Fruit fly (Drosophila melanogaster) whole organism, embryonic: ENCODE results near the gene CG15529.

ENCODE experiments used
- CG10147 ChIP-seq: fragments of 200-800 bp; sonication (Bioruptor generic); optimal IDR thresholded peaks from 2 replicates; lab custom pipeline; 2019; ENCODE audit warnings: missing biosample characterization, mild to moderate bottlenecking, missing genetic modification characterization, moderate library complexity
- CG10209 ChIP-seq: fragments of 200-800 bp; sonication (Bioruptor generic); optimal IDR thresholded peaks from 3 replicates; lab custom pipeline; 2017; ENCODE audit warnings: missing biosample characterization, mild to moderate bottlenecking, missing genetic modification characterization, missing genetic modification reagents
- CG10274 ChIP-seq: fragments of 200-800 bp; sonication (Bioruptor generic); optimal IDR thresholded peaks from 3 replicates; lab custom pipeline; 2017; ENCODE audit warnings: missing biosample characterization, mild to moderate bottlenecking, missing genetic modification characterization
- CG10431 ChIP-seq: fragments of 200-800 bp; sonication (Bioruptor generic); optimal IDR thresholded peaks from 3 replicates; lab custom pipeline; 2018; ENCODE audit warnings: missing biosample characterization, mild to moderate bottlenecking, missing genetic modification characterization
- CG11247 ChIP-seq: fragments of 200-800 bp; sonication (Bioruptor generic); IDR thresholded peaks from 2 replicates; pipeline ENCODE4 v1.3.6; 2022; ENCODE audit warnings: missing biosample characterization, missing genetic modification characterization
- CG1233 ChIP-seq: fragments of 200-800 bp; sonication (Bioruptor generic); optimal IDR thresholded peaks from 4 replicates; lab custom pipeline; 2018; ENCODE audit warnings: missing biosample characterization, mild to moderate bottlenecking, missing genetic modification characterization
- CG14965 ChIP-seq: fragments of 200-800 bp; sonication (Bioruptor generic); optimal IDR thresholded peaks from 2 replicates; lab custom pipeline; 2016; ENCODE audit warnings: missing biosample characterization, missing genetic modification characterization, borderline replicate concordance
- CG15073 ChIP-seq: fragments of 200-800 bp; sonication (Bioruptor generic); optimal IDR thresholded peaks from 2 replicates; lab custom pipeline; 2016; ENCODE audit warnings: missing biosample characterization, missing genetic modification characterization
- CG16863 ChIP-seq: fragments of 200-800 bp; sonication (Bioruptor generic); optimal IDR thresholded peaks from 3 replicates; lab custom pipeline; 2016; ENCODE audit warnings: missing biosample characterization, missing genetic modification characterization
- CG17186 ChIP-seq: fragments of 200-800 bp; sonication (Bioruptor generic); optimal IDR thresholded peaks from 3 replicates; lab custom pipeline; 2017; ENCODE audit warnings: missing biosample characterization, missing genetic modification reagents, missing genetic modification characterization
- CG17361 ChIP-seq: fragments of 200-800 bp; sonication (Bioruptor generic); IDR thresholded peaks from 3 replicates; pipeline ENCODE4 v1.3.6; 2022; ENCODE audit warnings: missing biosample characterization, missing genetic modification characterization
- CG1792 ChIP-seq: fragments of 200-800 bp; sonication (Bioruptor generic); optimal IDR thresholded peaks from 2 replicates; lab custom pipeline; 2016; ENCODE audit warnings: missing biosample characterization, missing genetic modification characterization
- CG18476 ChIP-seq: fragments of 200-800 bp; sonication (Bioruptor generic); optimal IDR thresholded peaks from 2 replicates; lab custom pipeline; 2016; ENCODE audit warnings: missing biosample characterization, mild to moderate bottlenecking, missing genetic modification characterization
- CG33213 ChIP-seq: fragments of 200-800 bp; sonication (Bioruptor generic); optimal IDR thresholded peaks from 3 replicates; lab custom pipeline; 2016; ENCODE audit warnings: missing biosample characterization, missing genetic modification characterization
- CG3995 ChIP-seq: fragments of 200-800 bp; sonication (Bioruptor generic); optimal IDR thresholded peaks from 3 replicates; lab custom pipeline; 2016; ENCODE audit warnings: missing biosample characterization, missing genetic modification characterization
- CG42726 ChIP-seq: fragments of 200-800 bp; sonication (Bioruptor generic); IDR thresholded peaks from 2 replicates; pipeline ENCODE4 v1.3.6; 2022; ENCODE audit warnings: missing biosample characterization, missing genetic modification characterization; ENCODE audit not compliant: partially characterized antibody
- CG4424 ChIP-seq: fragments of 200-800 bp; sonication (Bioruptor generic); optimal IDR thresholded peaks from 3 replicates; lab custom pipeline; 2016; ENCODE audit warnings: missing biosample characterization, missing genetic modification characterization
- CG4820 ChIP-seq: fragments of 200-800 bp; sonication (Bioruptor generic); optimal IDR thresholded peaks from 3 replicates; lab custom pipeline; 2016; ENCODE audit warnings: missing biosample characterization, missing genetic modification characterization
- CG6854 ChIP-seq: fragments of 200-800 bp; sonication (Bioruptor generic); optimal IDR thresholded peaks from 3 replicates; lab custom pipeline; 2017; ENCODE audit warnings: missing biosample characterization, mild to moderate bottlenecking, missing genetic modification characterization
- CG7372 ChIP-seq: fragments of 200-800 bp; sonication (Bioruptor generic); IDR thresholded peaks from 2 replicates; pipeline ENCODE4 v1.3.6; 2022; ENCODE audit warnings: missing biosample characterization, missing genetic modification characterization
- CG7839 ChIP-seq: fragments of 200-800 bp; sonication (Bioruptor generic); optimal IDR thresholded peaks from 3 replicates; lab custom pipeline; 2018; ENCODE audit warnings: missing biosample characterization, mild to moderate bottlenecking, missing genetic modification characterization, moderate library complexity
- CG9215 ChIP-seq: fragments of 200-800 bp; sonication (Bioruptor generic); IDR thresholded peaks from 2 replicates; pipeline ENCODE4 v1.3.6; 2022; ENCODE audit warnings: missing biosample characterization, missing genetic modification characterization
- Hr39 ChIP-seq: fragments of >200 bp; optimal IDR thresholded peaks from 2 replicates; lab custom pipeline; 2017
- Hr51 ChIP-seq, 2 experiments: fragments of 200-800 bp; sonication (Bioruptor generic); optimal IDR thresholded peaks; 2 replicates in 1 of 2; 3 replicates in 1 of 2; lab custom pipeline; 2016 to 2018; ENCODE audit warnings: missing biosample characterization in 2 of 2, missing genetic modification characterization in 2 of 2, mild to moderate bottlenecking in 1 of 2, moderate library complexity in 1 of 2
- Jarid2 ChIP-seq: fragments of 200-800 bp; sonication (Bioruptor generic); optimal IDR thresholded peaks from 3 replicates; lab custom pipeline; 2017; ENCODE audit warnings: mild to moderate bottlenecking, missing biosample characterization, missing genetic modification reagents, missing genetic modification characterization
- Med ChIP-seq: fragments of 200-800 bp; sonication (Bioruptor generic); peaks from one replicate; lab custom pipeline; 2016; ENCODE audit warnings: missing biosample characterization, missing genetic modification characterization, mild to moderate bottlenecking, inconsistent platforms, moderate library complexity
- NC2β ChIP-seq: fragments of 200-800 bp; sonication (Bioruptor generic); optimal IDR thresholded peaks from 2 replicates; lab custom pipeline; 2016; ENCODE audit warnings: missing biosample characterization, missing genetic modification characterization
- NFAT ChIP-seq: fragments of 200-800 bp; sonication (Bioruptor generic); IDR thresholded peaks from 2 replicates; pipeline ENCODE4 v1.3.6; 2022; ENCODE audit warnings: missing biosample characterization, missing genetic modification characterization
- Nf-YA ChIP-seq: fragments of 200-800 bp; sonication (Bioruptor generic); IDR thresholded peaks from 2 replicates; pipeline ENCODE4 v1.3.6; 2022; ENCODE audit warnings: missing biosample characterization, missing genetic modification characterization
- Pdp1 ChIP-seq, 2 experiments: fragments of 200-800 bp; sonication (Bioruptor generic); optimal IDR thresholded peaks; 3 replicates each; lab custom pipeline; 2016; ENCODE audit warnings: missing biosample characterization in 2 of 2, missing genetic modification characterization in 2 of 2, mild to moderate bottlenecking in 1 of 2, moderate library complexity in 1 of 2
- Rx ChIP-seq: fragments of 200-800 bp; sonication (Bioruptor generic); IDR thresholded peaks from 2 replicates; pipeline ENCODE4 v1.3.6; 2022; ENCODE audit warnings: missing biosample characterization, missing genetic modification characterization
- Sin3A ChIP-seq: fragments of >200 bp; optimal IDR thresholded peaks from 2 replicates; lab custom pipeline; 2018
- al ChIP-seq: fragments of 200-800 bp; sonication (Bioruptor generic); IDR thresholded peaks from 2 replicates; pipeline ENCODE4 v1.3.6; 2022; ENCODE audit warnings: missing biosample characterization, missing genetic modification characterization
- ase ChIP-seq: fragments of 200-800 bp; sonication (Bioruptor generic); IDR thresholded peaks from 3 replicates; pipeline ENCODE4 v1.3.6; 2022; ENCODE audit warnings: missing biosample characterization, missing genetic modification characterization
- bbx ChIP-seq: fragments of 200-800 bp; sonication (Bioruptor generic); IDR thresholded peaks from 2 replicates; pipeline ENCODE4 v1.3.6; 2022; ENCODE audit warnings: missing biosample characterization, missing genetic modification characterization; ENCODE audit not compliant: partially characterized antibody
- bcd ChIP-seq: fragments of 200-800 bp; sonication (Bioruptor generic); optimal IDR thresholded peaks from 2 replicates; lab custom pipeline; 2017; ENCODE audit warnings: missing biosample characterization, mild to moderate bottlenecking, missing genetic modification characterization
- bowl ChIP-seq: fragments of 200-800 bp; sonication (Bioruptor generic); IDR thresholded peaks from 2 replicates; pipeline ENCODE4 v1.3.6; 2022; ENCODE audit warnings: missing biosample characterization, missing genetic modification characterization
- cg ChIP-seq: fragments of 200-800 bp; sonication (Bioruptor generic); optimal IDR thresholded peaks from 3 replicates; lab custom pipeline; 2019; ENCODE audit warnings: missing biosample characterization, mild to moderate bottlenecking, missing genetic modification characterization, moderate library complexity
- chif ChIP-seq, 2 experiments: fragments of 200-800 bp; sonication (Bioruptor generic); optimal IDR thresholded peaks; 3 replicates each; lab custom pipeline; 2016; ENCODE audit warnings: missing biosample characterization in 2 of 2, missing genetic modification characterization in 2 of 2
- dmrt99B ChIP-seq: fragments of 200-800 bp; sonication (Bioruptor generic); optimal IDR thresholded peaks from 2 replicates; lab custom pipeline; 2018; ENCODE audit warnings: missing biosample characterization, mild to moderate bottlenecking, missing genetic modification characterization, moderate library complexity
- exex ChIP-seq: fragments of 200-800 bp; sonication (Bioruptor generic); optimal IDR thresholded peaks from 4 replicates; lab custom pipeline; 2018; ENCODE audit warnings: missing biosample characterization, mild to moderate bottlenecking, missing genetic modification characterization, moderate library complexity
- gce ChIP-seq: fragments of 200-800 bp; sonication (Bioruptor generic); IDR thresholded peaks from 3 replicates; pipeline ENCODE4 v1.3.6; 2022; ENCODE audit warnings: missing biosample characterization, missing genetic modification characterization
- lbe ChIP-seq: fragments of 200-800 bp; sonication (Bioruptor generic); optimal IDR thresholded peaks from 2 replicates; lab custom pipeline; 2016; ENCODE audit warnings: missing biosample characterization, mild to moderate bottlenecking, missing genetic modification characterization
- mam ChIP-seq: fragments of 200-800 bp; sonication (Bioruptor generic); optimal IDR thresholded peaks from 3 replicates; lab custom pipeline; 2016; ENCODE audit warnings: missing biosample characterization, missing genetic modification characterization
- mld ChIP-seq: fragments of 200-800 bp; sonication (Bioruptor generic); IDR thresholded peaks from 3 replicates; pipeline ENCODE4 v1.3.6; 2022; ENCODE audit warnings: missing biosample characterization, missing genetic modification characterization; ENCODE audit not compliant: partially characterized antibody
- pnt ChIP-seq: fragments of 200-800 bp; sonication (Bioruptor generic); optimal IDR thresholded peaks from 3 replicates; lab custom pipeline; 2016; ENCODE audit warnings: missing biosample characterization, missing genetic modification characterization
- sens ChIP-seq: fragments of 200-800 bp; sonication (Bioruptor generic); peaks from one replicate; lab custom pipeline; 2016; ENCODE audit warnings: missing biosample characterization, missing genetic modification characterization
- slbo ChIP-seq: fragments of 200-800 bp; sonication (Bioruptor generic); IDR thresholded peaks from 2 replicates; pipeline ENCODE4 v1.3.6; 2022; ENCODE audit warnings: missing biosample characterization, missing genetic modification characterization
- sug ChIP-seq: fragments of 200-800 bp; optimal IDR thresholded peaks from 2 replicates; lab custom pipeline; 2019; ENCODE audit warnings: missing biosample characterization, mild to moderate bottlenecking, missing genetic modification characterization, moderate library complexity
- twi ChIP-seq: fragments of 200-800 bp; optimal IDR thresholded peaks from 2 replicates; lab custom pipeline; 2019; ENCODE audit warnings: missing biosample characterization, mild to moderate bottlenecking, missing genetic modification characterization, moderate library complexity
- vvl ChIP-seq: fragments of 200-800 bp; sonication (Bioruptor generic); IDR thresholded peaks from 2 replicates; pipeline ENCODE4 v1.3.6; 2022; ENCODE audit warnings: missing biosample characterization, missing genetic modification characterization

The CG15529 gene

dm6 chr3R:30102806-30103619 lies 48.8 kb upstream of the CG15529 start (continued):
- peak; percentile 78 for TF ChIP-seq exex (tag; lab: Kevin White, UChicago)
- TF ChIP-seq CG9215, result no peak
- TF ChIP-seq mld (GFP tag; lab: Robert Waterston, UW), result no peak
- TF ChIP-seq CG7372, result no peak
- peak; percentile 55 for TF ChIP-seq Hr39
- no peak for TF ChIP-seq CG33213 (GFP tag; lab: Kevin White, UChicago)
- TF ChIP-seq Sin3A (lab: Kevin White, UChicago), result no peak
- TF ChIP-seq CG10274, result no peak
- peak; percentile 39 for TF ChIP-seq cg (GFP tag; lab: Kevin White, UChicago)
- TF ChIP-seq CG14965 (GFP tag; lab: Kevin White, UChicago), result no peak
- no peak for TF ChIP-seq gce (GFP tag; lab: Robert Waterston, UW)
- TF ChIP-seq CG17361 (GFP tag; lab: Robert Waterston, UW), result no peak
- TF ChIP-seq CG1792, result no peak
- TF ChIP-seq sens (GFP tag; lab: Kevin White, UChicago), result no peak
- TF ChIP-seq Med (GFP tag; lab: Kevin White, UChicago), result no peak
- TF ChIP-seq chif (GFP tag; optimal IDR thresholded peaks at IDR 0.05; lab: Kevin White, UChicago), result no peak
- no peak for TF ChIP-seq mam
- no peak for TF ChIP-seq ase (GFP tag; lab: Robert Waterston, UW)
- no peak for TF ChIP-seq Jarid2 (GFP tag; lab: Kevin White, UChicago)
- TF ChIP-seq Hr51 (GFP tag; optimal IDR thresholded peaks at IDR 0.05; lab: Kevin White, UChicago), result no peak
- TF ChIP-seq CG10431, result no peak
- TF ChIP-seq dmrt99B, result no peak
- no peak for TF ChIP-seq Pdp1 (GFP tag; optimal IDR thresholded peaks at IDR 0.05; lab: Kevin White, UChicago)
- no peak for TF ChIP-seq bowl
- no peak for TF ChIP-seq CG15073
- peak; percentile 100 for TF ChIP-seq sug (tag; lab: Kevin White, UChicago)
- TF ChIP-seq NC2β, result no peak
- TF ChIP-seq Rx (GFP tag; lab: Robert Waterston, UW), result no peak
- TF ChIP-seq bbx (GFP tag; lab: Robert Waterston, UW), result no peak
- peak; percentile 0 for TF ChIP-seq CG1233 (GFP tag; lab: Kevin White, UChicago)
- TF ChIP-seq lbe (GFP tag; lab: Kevin White, UChicago), result no peak
- TF ChIP-seq slbo (GFP tag; lab: Robert Waterston, UW), result no peak
- TF ChIP-seq CG4820 (GFP tag; lab: Kevin White, UChicago), result no peak
- no peak for TF ChIP-seq vvl
- no peak for TF ChIP-seq CG4424
- peak; percentile 33; the same call in 1 of the 2 replicates for TF ChIP-seq NFAT (GFP tag; lab: Robert Waterston, UW)
- TF ChIP-seq CG17186 (GFP tag; lab: Kevin White, UChicago), result no peak
- TF ChIP-seq CG6854 (GFP tag; lab: Kevin White, UChicago), result peak; percentile 35
- no peak for TF ChIP-seq bcd (GFP tag; lab: Kevin White, UChicago)
- no peak for TF ChIP-seq CG3995 (GFP tag; lab: Kevin White, UChicago)
- TF ChIP-seq Nf-YA (GFP tag; lab: Robert Waterston, UW), result no peak
- no peak for TF ChIP-seq pnt (GFP tag; lab: Kevin White, UChicago)
- TF ChIP-seq al, result no peak
- TF ChIP-seq CG7839, result no peak
- no peak for TF ChIP-seq twi (tag; lab: Kevin White, UChicago)
- TF ChIP-seq CG18476 (GFP tag; lab: Kevin White, UChicago), result peak; percentile 93
- TF ChIP-seq CG10147 (GFP tag; lab: Kevin White, UChicago), result no peak
- TF ChIP-seq CG11247, result no peak
- TF ChIP-seq CG10209, result no peak
- TF ChIP-seq CG16863 (GFP tag; lab: Kevin White, UChicago), result no peak
- TF ChIP-seq CG42726 (GFP tag; lab: Robert Waterston, UW), result no peak
